Worm (Caenorhabditis elegans): ENCODE measurements around the gene ebp-2.

The ebp-2 gene

DNA sequence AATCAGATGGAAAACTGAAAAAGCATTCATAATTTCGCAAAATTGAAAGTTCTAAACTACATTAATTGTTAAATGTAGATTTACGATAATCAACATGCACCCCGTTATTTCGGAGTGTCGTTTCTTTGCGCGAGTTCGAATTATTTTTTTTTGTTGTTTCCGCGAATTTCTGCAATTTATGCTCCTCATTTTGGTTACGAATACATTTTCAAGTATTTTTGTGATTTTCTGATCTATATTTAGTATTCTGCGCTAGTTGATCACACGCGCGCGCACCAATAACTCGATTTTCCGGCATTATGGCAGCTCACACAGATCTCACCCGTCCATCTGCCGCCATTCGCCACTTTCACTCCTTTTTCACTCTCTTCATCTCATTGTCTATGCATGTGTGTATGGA, 2.3 kb upstream of the ebp-2 start, which contains the start of gene VW02B12L.2 (continued):
- TF ChIP-seq sdz-12 (GFP tag; optimal IDR thresholded peaks at IDR 0.05) (no peak), aha-1 (tag) (peak; percentile 25), arid-1 (GFP tag; conservative IDR thresholded peaks at IDR 0.05) (no peak), ceh-32 (tag; optimal IDR thresholded peaks at IDR 0.05; ENCODE audit: poor library complexity) (no peak), T26A8.4 (GFP tag; IDR thresholded peaks at IDR 0.05) (no peak), aly-2 (tag; optimal IDR thresholded peaks at IDR 0.05) (no peak), snpc-4 (tag; optimal IDR thresholded peaks at IDR 0.05) (no peak), mdl-1 (tag; optimal IDR thresholded peaks at IDR 0.05) (no peak), F37D6.2 (tag; optimal IDR thresholded peaks at IDR 0.05) (no peak), mes-2 (tag; optimal IDR thresholded peaks at IDR 0.05; ENCODE audit: poor library complexity, severe bottlenecking) (peak; percentile 14), mep-1 (tag; optimal IDR thresholded peaks at IDR 0.05) (no peak), hlh-30 (tag; optimal IDR thresholded peaks at IDR 0.05; ENCODE audit: insufficient read depth) (no peak), nhr-102 (tag; optimal IDR thresholded peaks at IDR 0.05) (no peak)

DNA sequence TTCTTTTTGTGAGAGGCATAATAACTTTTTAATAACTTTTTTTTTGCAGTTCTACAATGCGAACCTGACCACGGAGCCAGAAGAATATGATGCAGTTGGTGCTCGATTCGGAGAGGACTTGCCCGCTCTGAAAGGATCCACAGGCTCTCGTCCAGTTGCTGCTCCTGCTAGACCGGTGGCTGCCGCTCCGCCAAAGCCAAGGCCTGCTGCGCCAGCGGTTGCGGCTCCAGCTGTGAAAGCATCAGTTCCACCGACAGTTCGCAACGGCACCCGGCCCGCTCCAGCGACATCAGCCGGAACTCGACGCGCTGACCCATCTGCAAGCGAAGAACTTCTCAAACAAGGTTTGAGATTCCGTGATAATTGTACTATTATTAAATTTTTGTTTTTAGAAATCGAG, 603 bp downstream of the ebp-2 start:
- TF ChIP-seq snpc-1.2 (GFP tag; IDR thresholded peaks at IDR 0.05) = 0 out of 2 replicates have a peak, but pooled peaks have one; percentile 36
- no peak for TF ChIP-seq lin-1 (GFP tag; IDR thresholded peaks at IDR 0.05)
- peak; percentile 96 for TF ChIP-seq set-16 (GFP tag; IDR thresholded peaks at IDR 0.05)
- peak; percentile 49; the same call in 1 of the 2 replicates for TF ChIP-seq egl-43 (GFP tag; IDR thresholded peaks at IDR 0.05)

DNA sequence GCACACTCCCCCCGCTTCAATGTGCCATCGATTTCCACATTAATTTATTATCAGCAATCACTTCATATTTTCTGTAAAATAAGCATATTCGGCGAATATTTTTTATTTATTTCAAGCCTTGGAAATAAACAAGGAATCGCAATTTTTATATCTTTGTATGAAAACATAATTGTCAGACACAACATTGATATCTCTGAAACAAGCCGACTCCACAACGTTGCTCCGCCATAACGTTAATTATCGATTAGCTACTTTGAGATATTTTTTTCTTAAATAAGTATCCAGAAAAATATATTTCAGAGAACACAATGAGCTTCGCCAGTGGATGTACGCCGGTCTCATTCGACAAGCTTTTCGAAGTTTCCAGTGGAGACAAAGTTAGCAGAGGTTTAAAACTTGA, 1.3 kb downstream of the ebp-2 start, which contains the start of gene adbp-1:
Gene adbp-1, plus strand, starts transcription at position 301 of the 400 bp plus-strand sequence.
- TF ChIP-seq daf-16 (GFP tag; optimal IDR thresholded peaks at IDR 0.05) (no peak), daf-16 (tag; optimal IDR thresholded peaks at IDR 0.05) (peak; percentile 5), ces-1 (GFP tag; optimal IDR thresholded peaks at IDR 0.05) (no peak)

DNA sequence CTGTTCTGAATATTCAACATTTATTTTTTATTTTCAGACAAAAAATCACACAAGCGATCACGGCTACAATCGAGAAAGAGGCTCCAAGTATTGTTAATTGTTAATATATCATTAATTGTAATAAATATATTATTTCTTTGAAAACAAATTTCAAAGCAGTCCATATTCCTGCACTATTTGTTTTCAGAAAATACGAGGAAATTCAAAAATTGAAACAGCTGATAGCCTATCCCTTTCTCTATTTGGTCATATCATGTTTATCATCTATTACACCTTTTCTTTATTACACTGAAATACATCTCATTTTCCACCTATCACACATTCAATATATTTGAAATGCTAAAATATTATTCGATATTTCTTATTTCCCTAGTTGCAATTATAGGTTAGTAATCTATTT, 2.4 kb downstream of the ebp-2 start, which contains the start of gene W02B12.13:
Gene W02B12.13, plus strand, starts transcription at position 301 of the 400 bp plus-strand sequence.
- TF ChIP-seq nhr-41 (GFP tag; IDR thresholded peaks at IDR 0.05) (no peak), T26A8.4 (GFP tag; IDR thresholded peaks at IDR 0.05) (no peak), snpc-4 (tag; optimal IDR thresholded peaks at IDR 0.05) (no peak), nhr-76 (tag; optimal IDR thresholded peaks at IDR 0.05) (no peak), mdl-1 (tag; optimal IDR thresholded peaks at IDR 0.05) (no peak), snpc-1.2 (GFP tag; IDR thresholded peaks at IDR 0.05) (no peak), mxl-3 (GFP tag; optimal IDR thresholded peaks at IDR 0.05) (no peak), lin-15B (tag; optimal IDR thresholded peaks at IDR 0.05) (no peak), fkh-10 (GFP tag; optimal IDR thresholded peaks at IDR 0.05) (no peak)

DNA sequence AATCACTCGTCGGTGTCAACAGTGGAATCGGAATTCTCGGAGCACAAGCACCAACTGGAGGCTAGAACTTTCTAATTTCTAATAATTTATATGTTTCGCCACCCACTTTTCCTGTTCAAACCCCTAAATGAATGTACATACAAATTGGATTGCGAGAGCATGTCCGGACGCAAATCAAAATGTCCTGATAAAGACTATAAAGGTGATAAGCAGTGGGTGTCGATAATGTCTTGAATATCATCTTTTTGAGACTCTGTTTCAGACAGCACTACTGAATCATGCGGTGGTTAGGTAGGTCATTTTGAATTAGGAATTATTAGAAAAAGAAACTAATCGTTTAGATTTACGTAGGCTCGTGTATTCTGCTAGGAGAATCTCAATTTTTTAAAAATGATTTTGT, 6.2 kb downstream of the ebp-2 start, which contains the start of gene W02B12.1:
Gene W02B12.1, plus strand, starts transcription at position 269 of the 400 bp plus-strand sequence.
- TF ChIP-seq nhr-28 (tag; optimal IDR thresholded peaks at IDR 0.05) (peak; percentile 38), tag-97 (GFP tag; IDR thresholded peaks at IDR 0.05) (no peak), pqm-1 (tag; optimal IDR thresholded peaks at IDR 0.05) (peak; percentile 78), aha-1 (tag) (peak; percentile 70), dmd-6 (GFP tag; IDR thresholded peaks at IDR 0.05) (peak; percentile 30; the same call in 1 of the 2 replicates), F37D6.2 (tag; optimal IDR thresholded peaks at IDR 0.05) (no peak), hlh-11 (tag; optimal IDR thresholded peaks at IDR 0.05) (peak; percentile 40), mxl-3 (GFP tag; optimal IDR thresholded peaks at IDR 0.05) (peak; percentile 6), dve-1 (tag; optimal IDR thresholded peaks at IDR 0.05; ENCODE audit: insufficient read depth) (peak; percentile 41)

DNA sequence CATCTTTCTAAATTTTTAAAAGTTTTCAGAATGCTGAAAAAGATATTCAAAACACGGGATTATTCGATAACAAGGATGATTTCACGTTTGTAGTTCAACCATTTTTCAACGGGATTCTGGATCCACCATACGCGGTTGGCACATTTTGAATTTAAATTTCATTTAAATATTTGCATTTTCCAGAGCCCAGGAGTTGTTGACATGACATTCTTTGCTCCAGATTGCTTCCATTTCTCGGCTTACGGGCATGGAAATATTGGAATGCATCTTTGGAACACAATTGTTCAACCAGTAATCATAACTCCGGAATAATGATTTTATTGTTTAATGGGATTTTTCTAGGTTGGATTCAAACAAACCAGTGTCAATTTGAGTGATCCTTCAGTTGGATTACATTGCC, 8.4 kb downstream of the ebp-2 start:
- no peak for TF ChIP-seq hlh-30 (tag; optimal IDR thresholded peaks at IDR 0.05; ENCODE audit: insufficient read depth)
- no peak for TF ChIP-seq tra-1 (GFP tag; IDR thresholded peaks at IDR 0.05)
- TF ChIP-seq T26A8.4 (GFP tag; IDR thresholded peaks at IDR 0.05) = no peak
- TF ChIP-seq fos-1 (tag; optimal IDR thresholded peaks at IDR 0.05) = no peak
- peak in 1 of 2 experiments; percentile 94 for TF ChIP-seq unc-62 (GFP tag; optimal IDR thresholded peaks at IDR 0.05 in 1 of 2)
- TF ChIP-seq unc-62 (tag; optimal IDR thresholded peaks at IDR 0.05) = no peak
- TF ChIP-seq zfp-2 (tag; optimal IDR thresholded peaks at IDR 0.05) = no peak
- TF ChIP-seq lsy-2 (tag; optimal IDR thresholded peaks at IDR 0.05) = no peak
- peak; percentile 4 for TF ChIP-seq aha-1 (tag)
- no peak for TF ChIP-seq dmd-8 (GFP tag; IDR thresholded peaks at IDR 0.05)

Measured in whole organism, L4 larva.